Fruit fly (Drosophila melanogaster) whole organism, embryonic: ENCODE data around the gene Sik2.

Source experiments
- B-H1 ChIP-seq: fragments of 200-800 bp; sonication (Bioruptor generic); IDR thresholded peaks from 3 replicates; pipeline ENCODE4 v1.3.6; 2022; ENCODE audit warnings: missing biosample characterization, missing genetic modification characterization
- CG10543 ChIP-seq: fragments of 200-800 bp; sonication (Bioruptor generic); optimal IDR thresholded peaks from 3 replicates; lab custom pipeline; 2017; ENCODE audit warnings: missing biosample characterization, mild to moderate bottlenecking, missing genetic modification characterization, moderate library complexity
- CG10959 ChIP-seq: fragments of 200-800 bp; sonication (Bioruptor generic); IDR thresholded peaks from 2 replicates; pipeline ENCODE4 v1.3.6; 2022; ENCODE audit warnings: missing biosample characterization, missing genetic modification characterization
- CG11247 ChIP-seq: fragments of 200-800 bp; sonication (Bioruptor generic); IDR thresholded peaks from 2 replicates; pipeline ENCODE4 v1.3.6; 2022; ENCODE audit warnings: missing biosample characterization, missing genetic modification characterization
- CG11695 ChIP-seq: fragments of 200-800 bp; sonication (Bioruptor generic); IDR thresholded peaks from 3 replicates; pipeline ENCODE4 v1.3.6; 2022; ENCODE audit warnings: missing biosample characterization, missing genetic modification characterization
- CG14441 ChIP-seq: fragments of 200-800 bp; sonication (Bioruptor generic); IDR thresholded peaks from 2 replicates; pipeline ENCODE4 v1.3.6; 2022; ENCODE audit warnings: missing biosample characterization, missing genetic modification characterization
- CG15479 ChIP-seq: fragments of 200-800 bp; sonication (Bioruptor generic); optimal IDR thresholded peaks from 3 replicates; lab custom pipeline; 2019; ENCODE audit warnings: missing biosample characterization, mild to moderate bottlenecking, missing genetic modification characterization, moderate library complexity
- CG16863 ChIP-seq: fragments of 200-800 bp; sonication (Bioruptor generic); optimal IDR thresholded peaks from 3 replicates; lab custom pipeline; 2016; ENCODE audit warnings: missing biosample characterization, missing genetic modification characterization
- CG17361 ChIP-seq: fragments of 200-800 bp; sonication (Bioruptor generic); IDR thresholded peaks from 3 replicates; pipeline ENCODE4 v1.3.6; 2022; ENCODE audit warnings: missing biosample characterization, missing genetic modification characterization
- CG2120 ChIP-seq: fragments of 200-800 bp; sonication (Bioruptor generic); optimal IDR thresholded peaks from 3 replicates; lab custom pipeline; 2016; ENCODE audit warnings: missing biosample characterization, missing genetic modification characterization
- CG31224 ChIP-seq: fragments of 200-800 bp; sonication (Bioruptor generic); IDR thresholded peaks from 2 replicates; pipeline ENCODE4 v1.3.6; 2022; ENCODE audit warnings: missing biosample characterization, missing genetic modification characterization
- CG3838 ChIP-seq: fragments of 200-800 bp; sonication (Bioruptor generic); optimal IDR thresholded peaks from 3 replicates; lab custom pipeline; 2016; ENCODE audit warnings: missing biosample characterization, missing genetic modification characterization
- CG43689 ChIP-seq: fragments of 200-800 bp; sonication (Bioruptor generic); IDR thresholded peaks from 2 replicates; pipeline ENCODE4 v1.3.6; 2022; ENCODE audit warnings: missing biosample characterization, missing genetic modification characterization
- CG7357 ChIP-seq: fragments of 200-800 bp; sonication (Bioruptor generic); IDR thresholded peaks from 3 replicates; pipeline ENCODE4 v1.3.6; 2022; ENCODE audit warnings: missing biosample characterization, missing genetic modification characterization
- CG8388 ChIP-seq: fragments of 200-800 bp; sonication (Bioruptor generic); optimal IDR thresholded peaks from 2 replicates; lab custom pipeline; 2019; ENCODE audit warnings: missing biosample characterization, mild to moderate bottlenecking, missing genetic modification characterization, moderate library complexity
- Camta ChIP-seq: fragments of 200-800 bp; sonication (Bioruptor generic); optimal IDR thresholded peaks from 2 replicates; lab custom pipeline; 2016; ENCODE audit warnings: missing biosample characterization, missing genetic modification characterization
- Deaf1 ChIP-seq: fragments of 200-800 bp; optimal IDR thresholded peaks from 3 replicates; lab custom pipeline; 2019; ENCODE audit warnings: missing biosample characterization, mild to moderate bottlenecking, missing genetic modification characterization, moderate library complexity
- Drgx ChIP-seq: fragments of 200-800 bp; sonication (Bioruptor generic); IDR thresholded peaks from 2 replicates; pipeline ENCODE4 v1.3.6; 2022; ENCODE audit warnings: missing biosample characterization, missing genetic modification characterization
- Eip74EF ChIP-seq, 2 experiments: fragments of 200-800 bp in 1 of 2; fragments of >200 bp in 1 of 2; sonication (Bioruptor generic) in 1 of 2; optimal IDR thresholded peaks; 2 replicates each; lab custom pipeline; 2017 to 2019; ENCODE audit warnings: missing biosample characterization in 2 of 2, missing genetic modification characterization in 2 of 2, mild to moderate bottlenecking in 1 of 2, moderate library complexity in 1 of 2
- Ets65A ChIP-seq: fragments of 200-800 bp; sonication (Bioruptor generic); peaks from one replicate; lab custom pipeline; 2016; ENCODE audit warnings: missing biosample characterization, missing genetic modification characterization
- Fer3 ChIP-seq: fragments of 200-800 bp; sonication (Bioruptor generic); optimal IDR thresholded peaks from 2 replicates; lab custom pipeline; 2018; ENCODE audit warnings: missing biosample characterization, mild to moderate bottlenecking, missing genetic modification characterization, moderate library complexity
- Hr39 ChIP-seq: fragments of >200 bp; optimal IDR thresholded peaks from 2 replicates; lab custom pipeline; 2017
- Med ChIP-seq: fragments of 200-800 bp; sonication (Bioruptor generic); peaks from one replicate; lab custom pipeline; 2016; ENCODE audit warnings: missing biosample characterization, missing genetic modification characterization, mild to moderate bottlenecking, inconsistent platforms, moderate library complexity
- Meics ChIP-seq: fragments of 200-800 bp; sonication (Bioruptor generic); optimal IDR thresholded peaks from 2 replicates; lab custom pipeline; 2017; ENCODE audit warnings: missing biosample characterization, mild to moderate bottlenecking, missing genetic modification characterization
- Ptx1 ChIP-seq: fragments of 200-800 bp; sonication (Bioruptor generic); IDR thresholded peaks from 2 replicates; pipeline ENCODE4 v1.3.6; 2022; ENCODE audit warnings: missing biosample characterization, missing genetic modification characterization
- Usf ChIP-seq: fragments of 200-800 bp; sonication (Bioruptor generic); optimal IDR thresholded peaks from 2 replicates; lab custom pipeline; 2017; ENCODE audit warnings: missing genotype, missing biosample characterization, missing genetic modification characterization
- Xbp1 ChIP-seq: fragments of 200-800 bp; sonication (Bioruptor generic); optimal IDR thresholded peaks from 3 replicates; lab custom pipeline; 2016; ENCODE audit warnings: missing biosample characterization, mild to moderate bottlenecking, missing genetic modification characterization
- ac ChIP-seq: fragments of 200-800 bp; sonication (Bioruptor generic); optimal IDR thresholded peaks from 3 replicates; lab custom pipeline; 2017; ENCODE audit warnings: missing biosample characterization, mild to moderate bottlenecking, missing genetic modification characterization
- bab2 ChIP-seq: fragments of 200-800 bp; sonication (Bioruptor generic); optimal IDR thresholded peaks from 2 replicates; lab custom pipeline; 2016; ENCODE audit warnings: missing biosample characterization, missing genetic modification characterization
- bigmax ChIP-seq: fragments of 200-800 bp; sonication (Bioruptor generic); optimal IDR thresholded peaks from 2 replicates; lab custom pipeline; 2018; ENCODE audit warnings: missing biosample characterization, mild to moderate bottlenecking, missing genetic modification characterization
- cato ChIP-seq: fragments of 200-800 bp; sonication (Bioruptor generic); optimal IDR thresholded peaks from 2 replicates; lab custom pipeline; 2016; ENCODE audit warnings: missing biosample characterization, missing genetic modification characterization, borderline replicate concordance
- cg ChIP-seq: fragments of 200-800 bp; sonication (Bioruptor generic); optimal IDR thresholded peaks from 3 replicates; lab custom pipeline; 2019; ENCODE audit warnings: missing biosample characterization, mild to moderate bottlenecking, missing genetic modification characterization, moderate library complexity
- chif ChIP-seq, 2 experiments: fragments of 200-800 bp; sonication (Bioruptor generic); optimal IDR thresholded peaks; 3 replicates each; lab custom pipeline; 2016; ENCODE audit warnings: missing biosample characterization in 2 of 2, missing genetic modification characterization in 2 of 2
- chinmo ChIP-seq: fragments of 200-800 bp; sonication (Bioruptor generic); IDR thresholded peaks from 4 replicates; pipeline ENCODE4 v1.3.6; 2022; ENCODE audit warnings: missing biosample characterization, missing genetic modification characterization; ENCODE audit not compliant: partially characterized antibody
- dmrt99B ChIP-seq: fragments of 200-800 bp; sonication (Bioruptor generic); optimal IDR thresholded peaks from 2 replicates; lab custom pipeline; 2018; ENCODE audit warnings: missing biosample characterization, mild to moderate bottlenecking, missing genetic modification characterization, moderate library complexity
- esg ChIP-seq: fragments of 200-800 bp; sonication (Bioruptor generic); conservative IDR thresholded peaks from 2 replicates; pipeline ENCODE4 v1.3.6; 2022; ENCODE audit warnings: missing biosample characterization, missing genetic modification characterization
- hth ChIP-seq: fragments of >200 bp; optimal IDR thresholded peaks from 2 replicates; lab custom pipeline; 2017; ENCODE audit warnings: inconsistent platforms
- inv ChIP-seq: fragments of 200-800 bp; sonication (Bioruptor generic); IDR thresholded peaks from 2 replicates; pipeline ENCODE4 v1.3.6; 2022; ENCODE audit warnings: missing biosample characterization, missing genetic modification characterization; ENCODE audit not compliant: partially characterized antibody
- kay ChIP-seq: fragments of 200-800 bp; sonication (Bioruptor generic); optimal IDR thresholded peaks from 2 replicates; lab custom pipeline; 2016; ENCODE audit warnings: missing biosample characterization, missing genetic modification characterization
- lab ChIP-seq: fragments of 200-800 bp; sonication (Bioruptor generic); optimal IDR thresholded peaks from 3 replicates; lab custom pipeline; 2017; ENCODE audit warnings: missing biosample characterization, missing genetic modification characterization, mild to moderate bottlenecking, moderate library complexity, missing genetic modification reagents
- maf-S ChIP-seq: fragments of 200-800 bp; sonication (Bioruptor generic); optimal IDR thresholded peaks from 2 replicates; lab custom pipeline; 2016; ENCODE audit warnings: missing biosample characterization, missing genetic modification characterization
- org-1 ChIP-seq: fragments of 200-800 bp; sonication (Bioruptor generic); optimal IDR thresholded peaks from 2 replicates; lab custom pipeline; 2017; ENCODE audit warnings: missing biosample characterization, missing genetic modification characterization
- peb ChIP-seq: fragments of 200-800 bp; sonication (Bioruptor generic); IDR thresholded peaks from 2 replicates; pipeline ENCODE4 v1.3.6; 2022; ENCODE audit warnings: missing biosample characterization, missing genetic modification characterization
- sd ChIP-seq: fragments of 200-800 bp; sonication (Bioruptor generic); optimal IDR thresholded peaks from 3 replicates; lab custom pipeline; 2018; ENCODE audit warnings: missing biosample characterization, mild to moderate bottlenecking, missing genetic modification characterization, moderate library complexity
- sens ChIP-seq: fragments of 200-800 bp; sonication (Bioruptor generic); peaks from one replicate; lab custom pipeline; 2016; ENCODE audit warnings: missing biosample characterization, missing genetic modification characterization
- slbo ChIP-seq: fragments of 200-800 bp; sonication (Bioruptor generic); IDR thresholded peaks from 2 replicates; pipeline ENCODE4 v1.3.6; 2022; ENCODE audit warnings: missing biosample characterization, missing genetic modification characterization
- slou ChIP-seq: fragments of 200-800 bp; sonication (Bioruptor generic); optimal IDR thresholded peaks from 3 replicates; lab custom pipeline; 2016; ENCODE audit warnings: missing biosample characterization, missing genetic modification characterization
- so ChIP-seq: fragments of 200-800 bp; sonication (Bioruptor generic); IDR thresholded peaks from 3 replicates; pipeline ENCODE4 v1.3.6; 2022; ENCODE audit warnings: missing biosample characterization, missing genetic modification characterization
- sug ChIP-seq: fragments of 200-800 bp; optimal IDR thresholded peaks from 2 replicates; lab custom pipeline; 2019; ENCODE audit warnings: missing biosample characterization, mild to moderate bottlenecking, missing genetic modification characterization, moderate library complexity
- tin ChIP-seq: fragments of 200-800 bp; sonication (Bioruptor generic); optimal IDR thresholded peaks from 3 replicates; lab custom pipeline; 2016; ENCODE audit warnings: missing biosample characterization, missing genetic modification characterization

Sik2 gene

DNA sequence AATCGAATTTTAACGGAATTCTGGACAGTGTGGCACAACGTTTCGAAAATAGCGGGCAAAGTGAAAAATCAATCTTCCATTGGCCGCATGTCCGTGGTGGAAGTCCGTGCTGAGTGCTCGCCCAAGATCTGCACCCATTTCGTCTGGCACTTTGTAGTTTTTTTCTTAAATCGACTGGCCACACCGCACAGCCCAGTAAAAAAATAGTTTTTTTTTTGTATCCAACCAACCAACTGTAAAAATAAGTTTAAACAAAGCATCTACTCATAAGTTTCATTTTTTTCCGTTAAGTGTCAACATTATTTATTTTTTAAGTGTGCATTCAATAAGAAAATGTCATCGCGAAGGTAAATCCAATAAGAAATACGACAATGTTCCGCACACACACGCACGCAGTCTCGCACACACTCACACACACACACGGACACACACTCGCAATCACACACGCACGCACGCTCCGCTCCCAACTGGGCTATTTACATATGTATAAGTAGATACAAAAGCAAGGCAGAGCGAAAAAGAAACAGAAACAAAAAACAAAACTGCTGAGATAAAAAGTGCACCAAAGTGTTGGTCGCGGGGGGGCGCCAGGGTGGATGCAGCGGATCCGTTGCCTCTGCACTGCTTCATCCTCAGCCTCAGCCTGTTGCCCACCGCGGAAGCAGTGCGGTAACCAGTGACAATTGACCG lies 32.5 kb upstream of the Sik2 start, which contains the start of gene csw (continued):
- peak; percentile 19 for TF ChIP-seq Fer3
- no peak for TF ChIP-seq cato (GFP tag; lab: Kevin White, UChicago)
- no peak for TF ChIP-seq CG31224 (GFP tag; lab: Robert Waterston, UW)
- TF ChIP-seq Camta (GFP tag; lab: Kevin White, UChicago), result peak; percentile 12
- no peak for TF ChIP-seq CG16863 (GFP tag; lab: Kevin White, UChicago)
- TF ChIP-seq CG3838 (GFP tag; lab: Kevin White, UChicago), result no peak
- TF ChIP-seq hth (lab: Kevin White, UChicago), result no peak
- no peak for TF ChIP-seq org-1 (GFP tag; lab: Kevin White, UChicago)
- 0 out of 2 replicates have a peak, but pooled peaks have one; percentile 16 for TF ChIP-seq inv
- TF ChIP-seq B-H1, result no peak
- no peak for TF ChIP-seq Hr39
- no peak for TF ChIP-seq CG7357

DNA sequence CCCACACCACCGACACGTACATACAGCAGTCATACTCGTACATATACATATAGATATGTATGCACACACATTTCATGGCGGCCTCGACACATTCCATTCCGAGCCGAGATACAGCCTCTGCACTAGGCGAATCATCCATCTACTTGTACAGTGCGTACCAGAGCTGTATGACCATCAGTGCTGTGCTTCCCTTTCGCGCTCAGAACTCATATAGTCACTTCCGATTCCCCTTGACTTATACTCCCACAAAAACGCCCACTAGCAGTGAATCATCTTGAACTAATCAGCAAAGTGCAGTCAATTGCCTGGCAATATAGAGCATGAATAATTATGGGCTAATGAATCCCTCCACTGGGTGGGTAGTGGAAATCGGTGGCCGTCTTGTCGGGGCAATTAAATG lies 28.1 kb upstream of the Sik2 start:
- TF ChIP-seq Meics (GFP tag; lab: Kevin White, UChicago), result no peak
- TF ChIP-seq CG11695 (GFP tag; lab: Robert Waterston, UW), result peak; percentile 80
- no peak for TF ChIP-seq bab2 (GFP tag; lab: Kevin White, UChicago)
- TF ChIP-seq kay (GFP tag; lab: Kevin White, UChicago), result peak; percentile 26
- TF ChIP-seq Deaf1 (tag; lab: Kevin White, UChicago), result peak; percentile 3
- no peak for TF ChIP-seq ac (GFP tag; lab: Kevin White, UChicago)
- peak; percentile 5 for TF ChIP-seq dmrt99B (tag; lab: Kevin White, UChicago)
- no peak for TF ChIP-seq CG17361 (GFP tag; lab: Robert Waterston, UW)
- no peak for TF ChIP-seq so (GFP tag; lab: Robert Waterston, UW)
- no peak for TF ChIP-seq esg (GFP tag; lab: Robert Waterston, UW)
- peak; percentile 28 for TF ChIP-seq cg
- TF ChIP-seq Xbp1 (GFP tag; lab: Kevin White, UChicago), result no peak
- TF ChIP-seq Usf (GFP tag; lab: Kevin White, UChicago), result no peak
- no peak for TF ChIP-seq slou (GFP tag; lab: Kevin White, UChicago)
- TF ChIP-seq CG10543, result peak; percentile 14
- peak; percentile 71 for TF ChIP-seq Med
- no peak for TF ChIP-seq peb (GFP tag; lab: Robert Waterston, UW)
- no peak for TF ChIP-seq CG10959 (GFP tag; lab: Robert Waterston, UW)
- TF ChIP-seq sug (tag; lab: Kevin White, UChicago), result peak; percentile 14
- TF ChIP-seq chif (GFP tag; optimal IDR thresholded peaks at IDR 0.05; lab: Kevin White, UChicago), result no peak
- TF ChIP-seq CG8388, result peak; percentile 13
- TF ChIP-seq Eip74EF (GFP tag; optimal IDR thresholded peaks at IDR 0.05; lab: Kevin White, UChicago), result no peak
- peak; percentile 75 for TF ChIP-seq sd (tag; lab: Kevin White, UChicago)
- TF ChIP-seq chinmo, result 0 out of 4 replicates have a peak, but pooled peaks have one; percentile 19
- TF ChIP-seq, all 482 proteins: peak for 11

dm6 chrX:2088798-2089197 lies 27.1 kb upstream of the Sik2 start:
- peak; percentile 21 for TF ChIP-seq CG2120
- TF ChIP-seq Ptx1 (GFP tag; lab: Robert Waterston, UW), result peak; percentile 36; the same call in 1 of the 2 replicates
- no peak for TF ChIP-seq kay (GFP tag; lab: Kevin White, UChicago)
- TF ChIP-seq CG11247 (GFP tag; lab: Robert Waterston, UW), result 0 out of 2 replicates have a peak, but pooled peaks have one; percentile 28
- TF ChIP-seq CG43689 (GFP tag; lab: Robert Waterston, UW), result no peak
- peak; percentile 37; the same call in 1 of the 2 replicates for TF ChIP-seq Drgx (GFP tag; lab: Robert Waterston, UW)
- peak; percentile 78 for TF ChIP-seq Med
- TF ChIP-seq lab (GFP tag; lab: Kevin White, UChicago), result peak; percentile 40
- TF ChIP-seq sens, result peak; percentile 8
- TF ChIP-seq CG14441, result 0 out of 2 replicates have a peak, but pooled peaks have one; percentile 19
- TF ChIP-seq bigmax (GFP tag; lab: Kevin White, UChicago), result no peak
- no peak for TF ChIP-seq tin (GFP tag; lab: Kevin White, UChicago)
- no peak for TF ChIP-seq peb (GFP tag; lab: Robert Waterston, UW)
- peak; percentile 6; the same call in 1 of the 2 replicates for TF ChIP-seq slbo (GFP tag; lab: Robert Waterston, UW)
- TF ChIP-seq Ets65A (GFP tag; lab: Kevin White, UChicago), result peak; percentile 78
- TF ChIP-seq maf-S (GFP tag; lab: Kevin White, UChicago), result no peak
- no peak for TF ChIP-seq CG15479
